Fruit fly (Drosophila melanogaster) whole organism, prepupa: Measurements from ENCODE around the gene CG11686.

Experiments
- Blimp-1 ChIP-seq: fragments of 200-800 bp; sonication (Bioruptor generic); optimal IDR thresholded peaks from 3 replicates; lab custom pipeline; 2017; ENCODE audit warnings: missing biosample characterization, missing genetic modification characterization, mild to moderate bottlenecking, moderate library complexity, missing genetic modification reagents
- CG10631 ChIP-seq: fragments of 200-800 bp; sonication (Bioruptor generic); optimal IDR thresholded peaks from 2 replicates; lab custom pipeline; 2016; ENCODE audit warnings: missing biosample characterization, missing genetic modification characterization
- CG10669 ChIP-seq: fragments of 200-800 bp; sonication (Bioruptor generic); optimal IDR thresholded peaks from 3 replicates; lab custom pipeline; 2018; ENCODE audit warnings: missing biosample characterization, mild to moderate bottlenecking, missing genetic modification characterization, moderate library complexity
- CG11294 ChIP-seq: fragments of 200-800 bp; sonication (Bioruptor generic); IDR thresholded peaks from 2 replicates; pipeline ENCODE4 v1.3.6; 2022; ENCODE audit warnings: missing biosample characterization, missing genetic modification characterization
- CG11902 ChIP-seq: fragments of 200-800 bp; sonication (Bioruptor generic); optimal IDR thresholded peaks from 3 replicates; lab custom pipeline; 2016; ENCODE audit warnings: missing biosample characterization, missing genetic modification characterization
- CG15336 ChIP-seq: fragments of 200-800 bp; sonication (Bioruptor generic); IDR thresholded peaks from 2 replicates; pipeline ENCODE4 v1.3.6; 2022; ENCODE audit warnings: missing biosample characterization, missing genetic modification characterization
- CG1621 ChIP-seq: fragments of 200-800 bp; sonication (Bioruptor generic); optimal IDR thresholded peaks from 3 replicates; lab custom pipeline; 2018; ENCODE audit warnings: missing biosample characterization, mild to moderate bottlenecking, missing genetic modification characterization
- CG16779 ChIP-seq: fragments of 200-800 bp; sonication (Bioruptor generic); optimal IDR thresholded peaks from 3 replicates; lab custom pipeline; 2017; ENCODE audit warnings: missing biosample characterization, mild to moderate bottlenecking, missing genetic modification characterization
- CG31627 ChIP-seq: fragments of 200-800 bp; sonication (Bioruptor generic); optimal IDR thresholded peaks from 3 replicates; lab custom pipeline; 2016; ENCODE audit warnings: missing biosample characterization, missing genetic modification characterization
- CG4318 ChIP-seq: fragments of 200-800 bp; sonication (Bioruptor generic); optimal IDR thresholded peaks from 3 replicates; lab custom pipeline; 2017; ENCODE audit warnings: missing biosample characterization, mild to moderate bottlenecking, missing genetic modification characterization
- CG6276 ChIP-seq: fragments of 200-800 bp; sonication (Bioruptor generic); optimal IDR thresholded peaks from 2 replicates; lab custom pipeline; 2017; ENCODE audit warnings: missing biosample characterization, mild to moderate bottlenecking, missing genetic modification characterization
- CG6792 ChIP-seq: fragments of 200-800 bp; sonication (Bioruptor generic); optimal IDR thresholded peaks from 3 replicates; lab custom pipeline; 2016; ENCODE audit warnings: missing biosample characterization, missing genetic modification characterization
- CG6808 ChIP-seq: fragments of 200-800 bp; sonication (Bioruptor generic); optimal IDR thresholded peaks from 3 replicates; lab custom pipeline; 2017; ENCODE audit warnings: missing biosample characterization, missing genetic modification characterization, mild to moderate bottlenecking, moderate library complexity, missing genetic modification reagents
- CG7368 ChIP-seq: fragments of 200-800 bp; sonication (Bioruptor generic); optimal IDR thresholded peaks from 3 replicates; lab custom pipeline; 2016; ENCODE audit warnings: missing biosample characterization, missing genetic modification characterization
- CG9139 ChIP-seq: fragments of 200-800 bp; sonication (Bioruptor generic); optimal IDR thresholded peaks from 3 replicates; lab custom pipeline; 2017; ENCODE audit warnings: missing biosample characterization, mild to moderate bottlenecking, missing genetic modification characterization
- Eip75B ChIP-seq: fragments of 200-800 bp; sonication (Bioruptor generic); optimal IDR thresholded peaks from 3 replicates; lab custom pipeline; 2016; ENCODE audit warnings: missing biosample characterization, missing genetic modification characterization
- Eip78C ChIP-seq: fragments of 200-800 bp; sonication (Bioruptor generic); peaks from one replicate; lab custom pipeline; 2016; ENCODE audit warnings: missing biosample characterization, missing genetic modification characterization
- Eip93F ChIP-seq: fragments of 200-800 bp; sonication (Bioruptor generic); optimal IDR thresholded peaks from 2 replicates; lab custom pipeline; 2016; ENCODE audit warnings: missing biosample characterization, mild to moderate bottlenecking, missing genetic modification characterization
- Gug ChIP-seq: fragments of 200-800 bp; sonication (Bioruptor generic); IDR thresholded peaks from 2 replicates; pipeline ENCODE4 v1.3.6; 2022; ENCODE audit warnings: missing biosample characterization, missing genetic modification characterization
- Hr38 ChIP-seq: sonication (Bioruptor generic); optimal IDR thresholded peaks from 2 replicates; lab custom pipeline; 2016; ENCODE audit warnings: missing biosample characterization, missing genetic modification characterization
- Hr4 ChIP-seq: fragments of 200-800 bp; sonication (Bioruptor generic); optimal IDR thresholded peaks from 3 replicates; lab custom pipeline; 2016; ENCODE audit warnings: missing biosample characterization, missing genetic modification characterization
- Met ChIP-seq: fragments of 200-800 bp; sonication (Bioruptor generic); optimal IDR thresholded peaks from 3 replicates; lab custom pipeline; 2016; ENCODE audit warnings: missing biosample characterization, missing genetic modification characterization
- OdsH ChIP-seq: fragments of 200-800 bp; sonication (Bioruptor generic); optimal IDR thresholded peaks from 3 replicates; lab custom pipeline; 2016; ENCODE audit warnings: missing biosample characterization, missing genetic modification characterization
- Smox ChIP-seq: fragments of 200-800 bp; sonication (Bioruptor generic); optimal IDR thresholded peaks from 3 replicates; lab custom pipeline; 2016; ENCODE audit warnings: missing biosample characterization, missing genetic modification characterization
- Sox102F ChIP-seq: fragments of 200-800 bp; sonication (Bioruptor generic); optimal IDR thresholded peaks from 2 replicates; lab custom pipeline; 2016; ENCODE audit warnings: missing biosample characterization, mild to moderate bottlenecking, missing genetic modification characterization
- acj6 ChIP-seq: fragments of 200-800 bp; sonication (Bioruptor generic); optimal IDR thresholded peaks from 3 replicates; lab custom pipeline; 2016; ENCODE audit warnings: missing biosample characterization, missing genetic modification characterization
- cyc ChIP-seq: fragments of 200-800 bp; sonication (Bioruptor generic); optimal IDR thresholded peaks from 3 replicates; lab custom pipeline; 2016; ENCODE audit warnings: missing biosample characterization, missing genetic modification characterization
- eg ChIP-seq: fragments of 200-800 bp; sonication (Bioruptor generic); IDR thresholded peaks from 3 replicates; pipeline ENCODE4 v1.3.6; 2022; ENCODE audit warnings: missing biosample characterization, missing genetic modification characterization
- fd59A ChIP-seq: fragments of 200-800 bp; sonication (Bioruptor generic); optimal IDR thresholded peaks from 2 replicates; lab custom pipeline; 2017; ENCODE audit warnings: missing biosample characterization, mild to moderate bottlenecking, missing genetic modification characterization, missing genetic modification reagents
- fd85E ChIP-seq: fragments of 200-800 bp; sonication (Bioruptor generic); optimal IDR thresholded peaks from 3 replicates; lab custom pipeline; 2016; ENCODE audit warnings: missing biosample characterization, missing genetic modification characterization
- fkh ChIP-seq: fragments of 200-800 bp; sonication (Bioruptor generic); optimal IDR thresholded peaks from 3 replicates; lab custom pipeline; 2017; ENCODE audit warnings: missing biosample characterization, mild to moderate bottlenecking, missing genetic modification characterization, moderate library complexity
- lz ChIP-seq: fragments of 200-800 bp; sonication (Bioruptor generic); optimal IDR thresholded peaks from 3 replicates; lab custom pipeline; 2016; ENCODE audit warnings: missing biosample characterization, missing genetic modification characterization
- net ChIP-seq: fragments of 200-800 bp; sonication (Bioruptor generic); optimal IDR thresholded peaks from 3 replicates; lab custom pipeline; 2016; ENCODE audit warnings: missing biosample characterization, missing genetic modification characterization
- pdm3 ChIP-seq: fragments of 200-800 bp; sonication (Bioruptor generic); optimal IDR thresholded peaks from 3 replicates; lab custom pipeline; 2016; ENCODE audit warnings: missing biosample characterization, missing genetic modification characterization
- salr ChIP-seq, 2 experiments: fragments of 200-800 bp; sonication (Bioruptor generic); optimal IDR thresholded peaks; 3 replicates each; lab custom pipeline; 2016 to 2018; ENCODE audit warnings: missing biosample characterization in 2 of 2, missing genetic modification characterization in 2 of 2, mild to moderate bottlenecking in 1 of 2
- ss ChIP-seq, 2 experiments: fragments of 200-800 bp; sonication (Bioruptor generic); optimal IDR thresholded peaks; 2 replicates in 1 of 2; 3 replicates in 1 of 2; lab custom pipeline; 2017 to 2018; ENCODE audit warnings: mild to moderate bottlenecking in 2 of 2, missing biosample characterization in 2 of 2, missing genetic modification characterization in 2 of 2, moderate library complexity in 1 of 2
- svp ChIP-seq: fragments of 200-800 bp; sonication (Bioruptor generic); peaks from one replicate; lab custom pipeline; 2016; ENCODE audit warnings: missing biosample characterization, missing genetic modification characterization
- topi ChIP-seq: fragments of 200-800 bp; sonication (Bioruptor generic); optimal IDR thresholded peaks from 3 replicates; lab custom pipeline; 2016; ENCODE audit warnings: missing biosample characterization, missing genetic modification characterization
- vri ChIP-seq: fragments of 200-800 bp; sonication (Bioruptor generic); optimal IDR thresholded peaks from 3 replicates; lab custom pipeline; 2016; ENCODE audit warnings: missing biosample characterization, mild to moderate bottlenecking, missing genetic modification characterization

The CG11686 gene

DNA sequence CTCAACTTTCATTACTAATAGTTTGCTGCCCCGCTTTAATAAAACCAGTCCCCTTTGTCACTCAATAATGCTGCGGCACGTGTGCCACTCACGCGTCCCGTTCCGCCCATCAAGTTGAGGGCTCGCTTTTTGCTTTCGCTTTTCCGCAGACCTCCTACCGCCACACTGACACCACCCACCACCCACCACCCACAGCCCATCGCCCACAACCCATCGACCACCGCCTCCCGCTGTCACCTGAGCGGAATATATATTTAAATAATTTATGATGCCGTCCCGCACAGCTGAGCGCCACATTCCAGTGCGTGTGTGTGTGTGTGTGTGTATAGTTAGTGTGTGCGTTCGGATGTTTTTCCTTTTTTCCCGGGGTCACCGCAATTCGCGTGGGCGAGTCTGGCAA, 18.4 kb upstream of the CG11686 start:
- TF ChIP-seq CG31627 (GFP tag; lab: Kevin White, UChicago): no peak
- TF ChIP-seq CG1621 (tag; lab: Kevin White, UChicago): no peak
- no peak for TF ChIP-seq svp (GFP tag; lab: Kevin White, UChicago)
- TF ChIP-seq salr (GFP tag; optimal IDR thresholded peaks at IDR 0.05; lab: Kevin White, UChicago): no peak
- no peak for TF ChIP-seq CG11294 (GFP tag; lab: Robert Waterston, UW)
- no peak for TF ChIP-seq CG11902 (GFP tag; lab: Kevin White, UChicago)
- TF ChIP-seq cyc (GFP tag; lab: Kevin White, UChicago): no peak
- no peak for TF ChIP-seq eg (GFP tag; lab: Robert Waterston, UW)
- no peak for TF ChIP-seq Blimp-1 (GFP tag; lab: Kevin White, UChicago)
- TF ChIP-seq lz (GFP tag; lab: Kevin White, UChicago): no peak
- no peak for TF ChIP-seq CG16779 (tag; lab: Kevin White, UChicago)
- TF ChIP-seq acj6 (GFP tag; lab: Kevin White, UChicago): no peak
- TF ChIP-seq CG6808 (GFP tag; lab: Kevin White, UChicago): no peak
- no peak for TF ChIP-seq CG10669 (GFP tag; lab: Kevin White, UChicago)
- no peak for TF ChIP-seq pdm3 (GFP tag; lab: Kevin White, UChicago)
- TF ChIP-seq CG4318 (GFP tag; lab: Kevin White, UChicago): no peak

DNA sequence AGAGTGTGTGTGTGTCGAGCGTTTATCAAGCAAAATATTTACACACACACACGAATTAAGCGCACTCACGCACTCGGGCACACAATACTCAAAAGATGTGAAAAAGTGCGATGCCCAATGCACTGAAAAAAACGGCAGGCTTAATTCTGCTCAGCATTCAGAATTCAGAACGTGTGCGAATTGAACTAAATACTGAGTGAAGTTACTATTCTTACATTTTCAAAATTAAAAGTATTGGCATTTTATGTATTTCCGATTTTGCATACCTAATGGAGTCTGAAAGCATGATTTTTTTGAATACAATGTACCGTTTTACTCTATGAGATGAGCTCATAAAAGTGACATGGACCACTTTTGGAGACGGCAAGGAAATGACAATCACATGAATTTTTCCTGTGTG, 3.0 kb upstream of the CG11686 start:
- TF ChIP-seq Hr4 (GFP tag; lab: Kevin White, UChicago): no peak
- 0 out of 2 replicates have a peak, but pooled peaks have one; percentile 8 for TF ChIP-seq CG15336 (GFP tag; lab: Robert Waterston, UW)
- TF ChIP-seq, all 60 proteins: peak for 1

DNA sequence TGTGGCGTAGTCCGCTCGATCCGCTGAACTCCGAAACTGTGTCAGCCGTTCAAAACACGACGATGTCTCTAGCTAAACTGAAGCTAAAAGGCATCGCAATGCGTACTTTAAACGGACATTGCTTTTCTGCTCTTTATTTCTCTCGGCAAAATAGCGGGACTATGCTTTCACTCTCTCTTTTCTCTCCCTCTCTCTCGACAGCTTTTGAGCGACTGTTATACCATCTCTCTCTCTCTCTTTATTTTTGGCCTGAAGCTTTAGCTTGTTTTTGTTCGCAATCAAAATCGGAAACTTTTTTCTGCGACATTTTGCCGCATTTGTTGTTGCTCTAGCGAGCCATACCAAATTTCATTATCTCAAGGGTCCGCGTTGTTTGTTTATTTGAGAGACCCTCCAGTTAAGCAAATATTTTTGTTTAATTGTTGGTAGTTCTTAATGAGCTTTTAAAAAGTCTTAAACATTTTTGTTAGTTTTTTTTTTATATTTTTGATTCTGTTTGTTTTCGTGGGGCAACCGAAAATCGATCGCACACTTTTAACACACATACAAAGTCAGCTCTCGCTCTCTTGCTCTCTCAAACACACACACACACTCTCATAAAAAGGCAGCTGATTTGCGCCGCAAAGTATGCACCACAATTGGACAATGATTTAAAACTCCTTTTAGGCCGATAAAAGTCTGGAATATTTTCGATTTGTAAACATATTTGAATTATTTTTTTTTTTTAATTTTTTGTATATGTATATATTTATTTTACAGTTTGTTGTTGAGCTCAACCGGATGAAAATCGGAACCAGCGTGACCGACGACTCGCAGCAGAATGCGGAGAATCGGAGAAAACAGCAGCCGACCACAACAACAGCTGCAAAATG, 1.2 kb upstream of the CG11686 start, which contains the start of gene Ace:
Gene Ace, minus strand, starts transcription at position 822 of the 872 bp plus-strand sequence.
- TF ChIP-seq vri (no peak), Eip78C (GFP tag; lab: Kevin White, UChicago) (peak; percentile 72), ss (GFP tag; optimal IDR thresholded peaks at IDR 0.05; lab: Kevin White, UChicago) (no peak), fkh (GFP tag; lab: Kevin White, UChicago) (peak; percentile 55), Hr38 (no peak), Gug (no peak), Eip93F (GFP tag; lab: Kevin White, UChicago) (no peak)

DNA sequence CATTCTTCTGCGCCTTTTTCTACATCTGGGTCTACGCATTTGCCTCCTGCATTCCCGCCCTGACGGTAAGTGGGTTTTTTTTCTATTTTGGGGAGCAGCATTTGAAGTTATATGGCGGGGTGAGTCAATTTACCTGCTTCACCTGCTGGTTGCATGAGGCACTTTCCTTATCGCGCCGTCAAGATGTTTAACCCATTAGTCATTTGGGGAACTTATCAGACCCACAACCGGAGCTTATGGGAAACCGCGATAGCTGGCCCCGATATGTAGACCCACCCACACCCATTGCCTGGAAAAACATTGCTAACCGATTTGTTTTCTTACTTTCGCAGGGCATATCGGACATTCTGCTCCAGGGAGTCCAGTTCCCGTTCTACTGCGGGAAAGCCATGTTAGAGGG, 1.6 kb downstream of the CG11686 start:
- TF ChIP-seq CG6276 (GFP tag; lab: Kevin White, UChicago) (no peak), Hr4 (GFP tag; lab: Kevin White, UChicago) (no peak), cyc (GFP tag; lab: Kevin White, UChicago) (no peak), CG1621 (tag; lab: Kevin White, UChicago) (no peak), CG9139 (no peak), vri (no peak), Eip78C (GFP tag; lab: Kevin White, UChicago) (no peak), CG10631 (GFP tag; lab: Kevin White, UChicago) (no peak), Smox (no peak), lz (GFP tag; lab: Kevin White, UChicago) (no peak), Met (GFP tag; lab: Kevin White, UChicago) (no peak)

DNA sequence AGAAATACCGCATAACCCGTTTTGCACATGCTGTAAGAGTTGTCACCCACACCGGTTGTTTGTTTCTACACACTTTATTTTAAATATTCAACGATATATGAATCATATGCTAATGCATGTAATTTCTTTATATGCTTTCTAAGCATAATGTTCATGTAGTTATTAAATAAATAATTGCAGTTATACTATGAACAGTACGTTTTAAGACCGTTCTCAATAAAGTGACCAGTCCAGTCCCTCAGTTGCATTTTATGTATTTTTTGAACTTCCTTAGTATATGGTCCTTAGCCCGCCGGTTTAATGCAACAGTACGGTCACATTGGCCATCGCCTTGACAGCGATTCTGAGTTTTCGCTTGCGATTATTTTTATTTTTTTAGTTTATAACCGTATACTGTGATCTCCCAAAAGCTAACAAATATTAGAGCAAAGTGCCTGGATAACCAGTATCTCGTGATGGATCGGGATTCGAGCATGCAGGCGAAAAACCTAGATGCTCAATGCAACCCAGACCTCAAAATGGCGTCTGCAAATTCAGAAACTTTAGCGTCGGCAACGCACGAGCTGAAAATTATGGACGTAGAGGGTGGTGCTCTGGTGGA, 4.0 kb downstream of the CG11686 start, which contains the start of gene Ravus:
Gene Ravus, minus strand, starts transcription at position 1 of the 601 bp plus-strand sequence.
- TF ChIP-seq CG6792 (GFP tag; lab: Kevin White, UChicago): peak; percentile 15
- TF ChIP-seq Hr38: no peak
- no peak for TF ChIP-seq salr (GFP tag; optimal IDR thresholded peaks at IDR 0.05; lab: Kevin White, UChicago)
- no peak for TF ChIP-seq fd85E (GFP tag; lab: Kevin White, UChicago)
- no peak for TF ChIP-seq CG4318 (GFP tag; lab: Kevin White, UChicago)
- no peak for TF ChIP-seq CG10631 (GFP tag; lab: Kevin White, UChicago)
- TF ChIP-seq Blimp-1 (GFP tag; lab: Kevin White, UChicago): no peak
- peak; percentile 20 for TF ChIP-seq CG7368 (GFP tag; lab: Kevin White, UChicago)
- no peak for TF ChIP-seq Eip75B (GFP tag; lab: Kevin White, UChicago)
- no peak for TF ChIP-seq CG9139
- TF ChIP-seq topi: no peak
- no peak for TF ChIP-seq Hr4 (GFP tag; lab: Kevin White, UChicago)
- TF ChIP-seq Sox102F (GFP tag; lab: Kevin White, UChicago): no peak
- no peak for TF ChIP-seq OdsH (GFP tag; lab: Kevin White, UChicago)
- no peak for TF ChIP-seq net (GFP tag; lab: Kevin White, UChicago)
- no peak for TF ChIP-seq fkh (GFP tag; lab: Kevin White, UChicago)
- TF ChIP-seq Met (GFP tag; lab: Kevin White, UChicago): no peak
- peak; percentile 70 for TF ChIP-seq CG31627 (GFP tag; lab: Kevin White, UChicago)
- peak; percentile 30; the same call in 1 of the 3 replicates for TF ChIP-seq eg (GFP tag; lab: Robert Waterston, UW)
- TF ChIP-seq fd59A (GFP tag; lab: Kevin White, UChicago): no peak
- TF ChIP-seq svp (GFP tag; lab: Kevin White, UChicago): peak; percentile 79
